Fruit fly (Drosophila melanogaster) whole organism, embryonic: ENCODE measurements around the gene SoxN.

Experiments
- ATbp ChIP-seq: fragments of 200-800 bp; sonication (Bioruptor generic); optimal IDR thresholded peaks from 2 replicates; lab custom pipeline; 2017; ENCODE audit warnings: missing biosample characterization, mild to moderate bottlenecking, missing genetic modification characterization, missing genetic modification reagents
- CG10366 ChIP-seq: fragments of 200-800 bp; sonication (Bioruptor generic); IDR thresholded peaks from 2 replicates; pipeline ENCODE4 v1.3.6; 2022; ENCODE audit warnings: missing biosample characterization, missing genetic modification characterization
- CG10431 ChIP-seq: fragments of 200-800 bp; sonication (Bioruptor generic); optimal IDR thresholded peaks from 3 replicates; lab custom pipeline; 2018; ENCODE audit warnings: missing biosample characterization, mild to moderate bottlenecking, missing genetic modification characterization
- CG15011 ChIP-seq: fragments of 200-800 bp; sonication (Bioruptor generic); optimal IDR thresholded peaks from 3 replicates; lab custom pipeline; 2018; ENCODE audit warnings: missing biosample characterization, mild to moderate bottlenecking, missing genetic modification characterization
- CG1647 ChIP-seq: fragments of 200-800 bp; sonication (Bioruptor generic); optimal IDR thresholded peaks from 3 replicates; lab custom pipeline; 2016; ENCODE audit warnings: missing biosample characterization, missing genetic modification characterization
- CG17612 ChIP-seq: fragments of 200-800 bp; sonication (Bioruptor generic); IDR thresholded peaks from 2 replicates; pipeline ENCODE4 v1.3.6; 2022; ENCODE audit warnings: missing biosample characterization, missing genetic modification characterization
- CG2875 ChIP-seq: fragments of 200-800 bp; sonication (Bioruptor generic); optimal IDR thresholded peaks from 2 replicates; lab custom pipeline; 2017; ENCODE audit warnings: missing biosample characterization, mild to moderate bottlenecking, missing genetic modification characterization, missing genetic modification reagents
- CG31388 ChIP-seq: fragments of 200-800 bp; sonication (Bioruptor generic); optimal IDR thresholded peaks from 2 replicates; lab custom pipeline; 2016; ENCODE audit warnings: missing biosample characterization, missing genetic modification characterization
- CG43689 ChIP-seq: fragments of 200-800 bp; sonication (Bioruptor generic); IDR thresholded peaks from 2 replicates; pipeline ENCODE4 v1.3.6; 2022; ENCODE audit warnings: missing biosample characterization, missing genetic modification characterization
- CG6254 ChIP-seq: fragments of 200-800 bp; sonication (Bioruptor generic); optimal IDR thresholded peaks from 3 replicates; lab custom pipeline; 2017; ENCODE audit warnings: mild to moderate bottlenecking, missing biosample characterization, missing genetic modification reagents, missing genetic modification characterization
- CG7357 ChIP-seq: fragments of 200-800 bp; sonication (Bioruptor generic); IDR thresholded peaks from 3 replicates; pipeline ENCODE4 v1.3.6; 2022; ENCODE audit warnings: missing biosample characterization, missing genetic modification characterization
- Chrac-16 ChIP-seq: fragments of 200-800 bp; sonication (Bioruptor generic); optimal IDR thresholded peaks from 3 replicates; lab custom pipeline; 2016; ENCODE audit warnings: missing biosample characterization, missing genetic modification characterization
- D ChIP-seq, 2 experiments: fragments of 200-800 bp in 1 of 2; fragments of >200 bp in 1 of 2; sonication (Bioruptor generic) in 1 of 2; optimal IDR thresholded peaks; 2 replicates in 1 of 2; 3 replicates in 1 of 2; lab custom pipeline; 2017; ENCODE audit warnings: mild to moderate bottlenecking in 1 of 2, missing biosample characterization in 1 of 2, missing genetic modification characterization in 1 of 2, missing genetic modification reagents in 1 of 2
- Doc2 ChIP-seq: fragments of 200-800 bp; sonication (Bioruptor generic); IDR thresholded peaks from 2 replicates; pipeline ENCODE4 v1.3.6; 2022; ENCODE audit warnings: missing biosample characterization, missing genetic modification characterization
- Doc3 ChIP-seq: fragments of 200-800 bp; sonication (Bioruptor generic); IDR thresholded peaks from 3 replicates; pipeline ENCODE4 v1.3.6; 2022; ENCODE audit warnings: missing biosample characterization, missing genetic modification characterization; ENCODE audit not compliant: partially characterized antibody
- Dp ChIP-seq: fragments of 200-800 bp; sonication (Bioruptor generic); optimal IDR thresholded peaks from 2 replicates; lab custom pipeline; 2018; ENCODE audit warnings: missing biosample characterization, mild to moderate bottlenecking, missing genetic modification characterization, moderate library complexity
- Gsc ChIP-seq: fragments of 200-800 bp; sonication (Bioruptor generic); IDR thresholded peaks from 2 replicates; pipeline ENCODE4 v1.3.6; 2022; ENCODE audit warnings: missing biosample characterization, missing genetic modification characterization
- Gug ChIP-seq: fragments of 200-800 bp; sonication (Bioruptor generic); IDR thresholded peaks from 4 replicates; pipeline ENCODE4 v1.3.6; 2022; ENCODE audit warnings: missing biosample characterization, missing genetic modification characterization
- HmgD ChIP-seq: fragments of 200-800 bp; sonication (Bioruptor generic); optimal IDR thresholded peaks from 3 replicates; lab custom pipeline; 2016; ENCODE audit warnings: missing biosample characterization, missing genetic modification characterization
- Hmx ChIP-seq: fragments of 200-800 bp; sonication (Bioruptor generic); optimal IDR thresholded peaks from 2 replicates; lab custom pipeline; 2016; ENCODE audit warnings: missing biosample characterization, missing genetic modification characterization
- Kr ChIP-seq: fragments of 200-800 bp; sonication (Bioruptor generic); optimal IDR thresholded peaks from 2 replicates; lab custom pipeline; 2017; ENCODE audit warnings: missing biosample characterization, mild to moderate bottlenecking, missing genetic modification characterization
- Meics ChIP-seq: fragments of 200-800 bp; sonication (Bioruptor generic); optimal IDR thresholded peaks from 2 replicates; lab custom pipeline; 2017; ENCODE audit warnings: missing biosample characterization, mild to moderate bottlenecking, missing genetic modification characterization
- Pdp1 ChIP-seq, 2 experiments: fragments of 200-800 bp; sonication (Bioruptor generic); optimal IDR thresholded peaks; 3 replicates each; lab custom pipeline; 2016; ENCODE audit warnings: missing biosample characterization in 2 of 2, missing genetic modification characterization in 2 of 2, mild to moderate bottlenecking in 1 of 2, moderate library complexity in 1 of 2
- Taf1 ChIP-seq: fragments of 200-800 bp; sonication (Bioruptor generic); IDR thresholded peaks from 2 replicates; pipeline ENCODE4 v1.3.6; 2022; ENCODE audit warnings: missing biosample characterization, missing genetic modification characterization
- Xrp1 ChIP-seq: fragments of 200-800 bp; sonication (Bioruptor generic); IDR thresholded peaks from 2 replicates; pipeline ENCODE4 v1.3.6; 2022; ENCODE audit warnings: missing biosample characterization, missing genetic modification characterization
- abd-A ChIP-seq: fragments of 200-800 bp; sonication (Bioruptor generic); optimal IDR thresholded peaks from 3 replicates; lab custom pipeline; 2019; ENCODE audit warnings: missing biosample characterization, mild to moderate bottlenecking, missing genetic modification characterization, moderate library complexity
- ato ChIP-seq: fragments of 200-800 bp; sonication (Bioruptor generic); IDR thresholded peaks from 2 replicates; pipeline ENCODE4 v1.3.6; 2022; ENCODE audit warnings: missing biosample characterization, missing genetic modification characterization; ENCODE audit not compliant: partially characterized antibody
- caup ChIP-seq: fragments of 200-800 bp; sonication (Bioruptor generic); optimal IDR thresholded peaks from 3 replicates; lab custom pipeline; 2017; ENCODE audit warnings: missing biosample characterization, mild to moderate bottlenecking, missing genetic modification characterization, moderate library complexity; ENCODE audit not compliant: severe bottlenecking
- ci ChIP-seq: fragments of 200-800 bp; sonication (Bioruptor generic); IDR thresholded peaks from 3 replicates; pipeline ENCODE4 v1.3.6; 2022; ENCODE audit warnings: missing biosample characterization, missing genetic modification characterization
- corto ChIP-seq: fragments of 200-800 bp; sonication (Bioruptor generic); optimal IDR thresholded peaks from 2 replicates; lab custom pipeline; 2016; ENCODE audit warnings: missing biosample characterization, mild to moderate bottlenecking, missing genetic modification characterization, moderate library complexity
- croc ChIP-seq: fragments of 200-800 bp; sonication (Bioruptor generic); conservative IDR thresholded peaks from 3 replicates; pipeline ENCODE4 v1.3.6; 2022; ENCODE audit warnings: missing biosample characterization, missing genetic modification characterization
- dimm ChIP-seq: fragments of 200-800 bp; sonication (Bioruptor generic); IDR thresholded peaks from 2 replicates; pipeline ENCODE4 v1.3.6; 2022; ENCODE audit warnings: missing biosample characterization, missing genetic modification characterization
- ewg ChIP-seq: fragments of 200-800 bp; sonication (Bioruptor generic); optimal IDR thresholded peaks from 3 replicates; lab custom pipeline; 2017; ENCODE audit warnings: mild to moderate bottlenecking, missing biosample characterization, missing genetic modification reagents, missing genetic modification characterization
- gcm2 ChIP-seq: fragments of 200-800 bp; sonication (Bioruptor generic); optimal IDR thresholded peaks from 2 replicates; lab custom pipeline; 2016; ENCODE audit warnings: missing biosample characterization, missing genetic modification characterization
- gro ChIP-seq: fragments of 200-800 bp; sonication (Bioruptor generic); optimal IDR thresholded peaks from 2 replicates; lab custom pipeline; 2016; ENCODE audit warnings: missing biosample characterization, missing genetic modification characterization
- lola ChIP-seq, 3 experiments: fragments of >200 bp in 2 of 3; fragments of 200-800 bp in 1 of 3; sonication (Bioruptor generic) in 1 of 3; optimal IDR thresholded peaks; 2 replicates each; lab custom pipeline; 2017 to 2019; ENCODE audit warnings: missing biosample characterization in 3 of 3, missing genetic modification characterization in 3 of 3, mild to moderate bottlenecking in 1 of 3, moderate library complexity in 1 of 3
- mam ChIP-seq: fragments of 200-800 bp; sonication (Bioruptor generic); optimal IDR thresholded peaks from 3 replicates; lab custom pipeline; 2016; ENCODE audit warnings: missing biosample characterization, missing genetic modification characterization
- onecut ChIP-seq: fragments of 200-800 bp; sonication (Bioruptor generic); IDR thresholded peaks from 2 replicates; pipeline ENCODE4 v1.3.6; 2022; ENCODE audit warnings: missing biosample characterization, missing genetic modification characterization
- prd ChIP-seq, 3 experiments: fragments of >200 bp in 2 of 3; fragments of 200-800 bp in 1 of 3; sonication (Bioruptor generic) in 1 of 3; optimal IDR thresholded peaks in 2 of 3; IDR thresholded peaks in 1 of 3; 2 replicates in 2 of 3; 3 replicates in 1 of 3; pipeline versions ENCODE4 v1.3.6 to Lab custom; 2017 to 2022; ENCODE audit warnings: missing biosample characterization in 1 of 3, missing genetic modification characterization in 1 of 3
- pros ChIP-seq: fragments of 200-800 bp; sonication (Bioruptor generic); optimal IDR thresholded peaks from 3 replicates; lab custom pipeline; 2019; ENCODE audit warnings: missing biosample characterization, mild to moderate bottlenecking, missing genetic modification characterization, moderate library complexity
- run ChIP-seq: fragments of 200-800 bp; sonication (Bioruptor generic); optimal IDR thresholded peaks from 3 replicates; lab custom pipeline; 2018; ENCODE audit warnings: missing biosample characterization, mild to moderate bottlenecking, missing genetic modification characterization
- sim ChIP-seq: fragments of 200-800 bp; sonication (Bioruptor generic); IDR thresholded peaks from 2 replicates; pipeline ENCODE4 v1.3.6; 2022; ENCODE audit warnings: missing biosample characterization, missing genetic modification characterization
- slou ChIP-seq: fragments of 200-800 bp; sonication (Bioruptor generic); optimal IDR thresholded peaks from 3 replicates; lab custom pipeline; 2016; ENCODE audit warnings: missing biosample characterization, missing genetic modification characterization
- so ChIP-seq: fragments of 200-800 bp; sonication (Bioruptor generic); IDR thresholded peaks from 3 replicates; pipeline ENCODE4 v1.3.6; 2022; ENCODE audit warnings: missing biosample characterization, missing genetic modification characterization
- sqz ChIP-seq: fragments of 200-800 bp; sonication (Bioruptor generic); optimal IDR thresholded peaks from 3 replicates; lab custom pipeline; 2018; ENCODE audit warnings: missing biosample characterization, mild to moderate bottlenecking, missing genetic modification characterization
- ssp ChIP-seq: fragments of 200-800 bp; sonication (Bioruptor generic); IDR thresholded peaks from 2 replicates; pipeline ENCODE4 v1.3.6; 2022; ENCODE audit warnings: missing biosample characterization, missing genetic modification characterization
- ttk ChIP-seq: fragments of 200-800 bp; sonication (Bioruptor generic); IDR thresholded peaks from 2 replicates; pipeline ENCODE4 v2.1.2; 2022; ENCODE audit warnings: missing biosample characterization, missing genetic modification characterization
- yki ChIP-seq: fragments of >200 bp; optimal IDR thresholded peaks from 3 replicates; lab custom pipeline; 2018

Gene SoxN

dm6 chr2L:8834806-8835483 is 9.5 kb downstream of the SoxN start (continued):
- TF ChIP-seq Pdp1 (GFP tag; optimal IDR thresholded peaks at IDR 0.05; lab: Kevin White, UChicago) (peak in 1 of 2 experiments; percentile 63), croc (peak; percentile 58), corto (no peak), abd-A (tag; lab: Kevin White, UChicago) (no peak), slou (GFP tag; lab: Kevin White, UChicago) (peak; percentile 31), caup (GFP tag; lab: Kevin White, UChicago) (peak; percentile 20), Doc3 (GFP tag; lab: Robert Waterston, UW) (no peak), Gsc (no peak), pros (GFP tag; lab: Kevin White, UChicago) (no peak), prd (optimal IDR thresholded peaks at IDR 0.05; lab: Kevin White, UChicago) (no peak), prd (GFP tag; IDR thresholded peaks at IDR 0.05; lab: Robert Waterston, UW) (peak; percentile 73), CG2875 (peak; percentile 63), CG1647 (GFP tag; lab: Kevin White, UChicago) (peak; percentile 58), CG10431 (GFP tag; lab: Kevin White, UChicago) (no peak), Kr (GFP tag; lab: Kevin White, UChicago) (no peak), Meics (no peak), CG10366 (GFP tag; lab: Robert Waterston, UW) (peak; percentile 32; the same call in 1 of the 2 replicates), CG31388 (GFP tag; lab: Kevin White, UChicago) (peak; percentile 20), yki (lab: Kevin White, UChicago) (no peak), ATbp (peak; percentile 65), Xrp1 (peak; percentile 82), onecut (GFP tag; lab: Robert Waterston, UW) (peak; percentile 25; the same call in 1 of the 2 replicates), Hmx (GFP tag; lab: Kevin White, UChicago) (no peak), ttk (peak; percentile 89), CG6254 (no peak), sim (GFP tag; lab: Robert Waterston, UW) (peak; percentile 85), CG17612 (GFP tag; lab: Robert Waterston, UW) (no peak; the same call in 1 of the 2 replicates), ewg (GFP tag; lab: Kevin White, UChicago) (peak; percentile 56), ci (GFP tag; lab: Robert Waterston, UW) (peak; percentile 91), Doc2 (no peak), CG43689 (peak; percentile 55; the same call in 1 of the 2 replicates), CG15011 (GFP tag; lab: Kevin White, UChicago) (no peak), sqz (no peak), D (optimal IDR thresholded peaks at IDR 0.05; lab: Kevin White, UChicago) (no peak), D (GFP tag; optimal IDR thresholded peaks at IDR 0.05; lab: Kevin White, UChicago) (peak; percentile 64), gro (GFP tag; lab: Kevin White, UChicago) (no peak), ato (GFP tag; lab: Robert Waterston, UW) (no peak), gcm2 (GFP tag; lab: Kevin White, UChicago) (no peak), Chrac-16 (GFP tag; lab: Kevin White, UChicago) (peak; percentile 25), so (GFP tag; lab: Robert Waterston, UW) (peak; percentile 83; the same call in 2 of the 3 replicates), ssp (peak; percentile 63), HmgD (GFP tag; lab: Kevin White, UChicago) (no peak), lola (GFP tag; optimal IDR thresholded peaks at IDR 0.05; lab: Kevin White, UChicago) (peak in 1 of 3 experiments; percentile 37), dimm (GFP tag; lab: Robert Waterston, UW) (peak; percentile 48), CG7357 (GFP tag; lab: Robert Waterston, UW) (peak; percentile 51; the same call in 1 of the 3 replicates), Gug (GFP tag; lab: Robert Waterston, UW) (no peak; the same call in 3 of the 4 replicates), Dp (GFP tag; lab: Kevin White, UChicago) (no peak), mam (GFP tag; lab: Kevin White, UChicago) (no peak), run (no peak), Taf1 (GFP tag; lab: Robert Waterston, UW) (no peak)
